Worm (Caenorhabditis elegans) whole organism, L2 larva: ENCODE data around the gene fipp-1.
"Not testable (repeated sequence)": the region's sequence is repeated elsewhere in the genome, so short reads cannot be mapped to it uniquely, and the experiment has no call there.

Experiments used
- C34F6.9 ChIP-seq: fragments of 150-350 bp; optimal IDR thresholded peaks from 2 replicates; lab custom pipeline; 2014; ENCODE audit warnings: missing biosample characterization, missing genetic modification characterization
- Y55F3AM.14 ChIP-seq: fragments of 200-800 bp; sonication (Bioruptor generic); optimal IDR thresholded peaks from 2 replicates; lab custom pipeline; 2018; ENCODE audit warnings: mild to moderate bottlenecking, missing genetic modification characterization, missing compliant biosample characterization
- ZK546.5 ChIP-seq: sonication (generic microtip); optimal IDR thresholded peaks from 2 replicates; lab custom pipeline; 2017; ENCODE audit warnings: missing biosample characterization, missing genetic modification characterization
- ama-1 ChIP-seq: fragments of 150-350 bp; optimal IDR thresholded peaks from 2 replicates; lab custom pipeline; 2018; ENCODE audit warnings: inconsistent platforms
- ceh-82 ChIP-seq: fragments of 150-350 bp; optimal IDR thresholded peaks from 2 replicates; lab custom pipeline; 2014; ENCODE audit warnings: missing biosample characterization, missing genetic modification characterization
- crh-2 ChIP-seq: sonication (generic microtip); optimal IDR thresholded peaks from 2 replicates; lab custom pipeline; 2017; ENCODE audit warnings: missing biosample characterization, missing genetic modification characterization
- dmd-4 ChIP-seq: sonication (generic microtip); optimal IDR thresholded peaks from 2 replicates; lab custom pipeline; 2017; ENCODE audit warnings: missing biosample characterization, missing genetic modification characterization
- egl-27 ChIP-seq: sonication (generic microtip); optimal IDR thresholded peaks from 3 replicates; lab custom pipeline; 2017; ENCODE audit warnings: missing biosample characterization, missing genetic modification reagents, missing genetic modification characterization
- elt-1 ChIP-seq: fragments of 150-350 bp; optimal IDR thresholded peaks from 2 replicates; lab custom pipeline; 2014; ENCODE audit warnings: missing biosample characterization, missing genetic modification characterization
- fos-1 ChIP-seq: fragments of 150-350 bp; optimal IDR thresholded peaks from 2 replicates; lab custom pipeline; 2014; ENCODE audit warnings: missing biosample characterization, missing genetic modification characterization
- gmeb-1 ChIP-seq: fragments of 150-350 bp; optimal IDR thresholded peaks from 2 replicates; lab custom pipeline; 2014; ENCODE audit warnings: missing biosample characterization, missing genetic modification characterization
- lin-11 ChIP-seq: fragments of 150-350 bp; sonication (generic microtip); optimal IDR thresholded peaks from 2 replicates; lab custom pipeline; 2014; ENCODE audit warnings: missing biosample characterization, missing genetic modification characterization, inconsistent platforms, mixed read lengths
- lin-39 ChIP-seq: fragments of 150-350 bp; optimal IDR thresholded peaks from 2 replicates; lab custom pipeline; 2014; ENCODE audit warnings: missing biosample characterization, missing genetic modification reagents, missing genetic modification characterization
- lsy-2 ChIP-seq, 2 experiments: fragments of 150-350 bp in 1 of 2; sonication (generic microtip) in 1 of 2; optimal IDR thresholded peaks; 2 replicates each; lab custom pipeline; 2014 to 2017; ENCODE audit warnings: missing biosample characterization in 2 of 2, missing genetic modification characterization in 2 of 2
- mab-5 ChIP-seq: fragments of 150-350 bp; optimal IDR thresholded peaks from 2 replicates; lab custom pipeline; 2014; ENCODE audit warnings: missing biosample characterization, missing genetic modification characterization
- mbf-1 ChIP-seq: sonication (generic microtip); optimal IDR thresholded peaks from 2 replicates; lab custom pipeline; 2017; ENCODE audit warnings: missing biosample characterization, missing genetic modification characterization
- mdl-1 ChIP-seq, 2 experiments: fragments of 150-350 bp in 1 of 2; sonication (generic microtip) in 1 of 2; optimal IDR thresholded peaks; 2 replicates each; lab custom pipeline; 2017; ENCODE audit warnings: missing biosample characterization in 2 of 2, missing genetic modification characterization in 2 of 2
- nhr-10 ChIP-seq: sonication (generic microtip); optimal IDR thresholded peaks from 2 replicates; lab custom pipeline; 2017; ENCODE audit warnings: missing biosample characterization, missing genetic modification characterization
- nhr-12 ChIP-seq: fragments of 150-350 bp; optimal IDR thresholded peaks from 2 replicates; lab custom pipeline; 2014; ENCODE audit warnings: missing biosample characterization, missing genetic modification characterization
- nhr-129 ChIP-seq: fragments of 150-350 bp; optimal IDR thresholded peaks from 2 replicates; lab custom pipeline; 2014; ENCODE audit warnings: missing biosample characterization, missing genetic modification characterization
- nhr-237 ChIP-seq: fragments of 150-350 bp; optimal IDR thresholded peaks from 2 replicates; lab custom pipeline; 2014; ENCODE audit warnings: missing biosample characterization, missing genetic modification characterization
- nhr-25 ChIP-seq: fragments of 150-350 bp; sonication (generic microtip); optimal IDR thresholded peaks from 3 replicates; lab custom pipeline; 2014; ENCODE audit warnings: missing biosample characterization, missing genetic modification characterization
- nhr-6 ChIP-seq: fragments of 150-350 bp; optimal IDR thresholded peaks from 2 replicates; lab custom pipeline; 2014; ENCODE audit warnings: missing biosample characterization, missing genetic modification characterization
- nhr-77 ChIP-seq: fragments of 150-350 bp; optimal IDR thresholded peaks from 2 replicates; lab custom pipeline; 2014; ENCODE audit warnings: missing biosample characterization, missing genetic modification characterization
- sem-4 ChIP-seq: fragments of 150-350 bp; optimal IDR thresholded peaks from 2 replicates; lab custom pipeline; 2014; ENCODE audit warnings: missing biosample characterization, missing genetic modification reagents, missing genetic modification characterization
- skn-1 ChIP-seq: sonication (generic microtip); optimal IDR thresholded peaks from 2 replicates; lab custom pipeline; 2017; ENCODE audit warnings: missing biosample characterization, missing genetic modification characterization
- snpc-4 ChIP-seq: fragments of 150-350 bp; optimal IDR thresholded peaks from 2 replicates; lab custom pipeline; 2014; ENCODE audit warnings: missing biosample characterization, missing genetic modification characterization
- unc-39 ChIP-seq: fragments of 150-350 bp; optimal IDR thresholded peaks from 2 replicates; lab custom pipeline; 2014; ENCODE audit warnings: missing biosample characterization, missing genetic modification characterization
- unc-55 ChIP-seq: fragments of 150-350 bp; sonication (generic microtip); optimal IDR thresholded peaks from 3 replicates; lab custom pipeline; 2014; ENCODE audit warnings: missing biosample characterization, missing genetic modification reagents, missing genetic modification characterization
- unc-62 ChIP-seq: fragments of 150-350 bp; optimal IDR thresholded peaks from 2 replicates; lab custom pipeline; 2014; ENCODE audit warnings: missing biosample characterization, missing genetic modification reagents, missing genetic modification characterization
- zag-1 ChIP-seq: fragments of 150-350 bp; optimal IDR thresholded peaks from 2 replicates; lab custom pipeline; 2014; ENCODE audit warnings: missing biosample characterization, missing genetic modification characterization
- ztf-1 ChIP-seq: fragments of 200-800 bp; sonication (Bioruptor generic); conservative IDR thresholded peaks from 2 replicates; pipeline ENCODE4 v1.3.6; 2022; ENCODE audit warnings: missing genetic modification characterization, missing compliant biosample characterization

fipp-1 gene

DNA sequence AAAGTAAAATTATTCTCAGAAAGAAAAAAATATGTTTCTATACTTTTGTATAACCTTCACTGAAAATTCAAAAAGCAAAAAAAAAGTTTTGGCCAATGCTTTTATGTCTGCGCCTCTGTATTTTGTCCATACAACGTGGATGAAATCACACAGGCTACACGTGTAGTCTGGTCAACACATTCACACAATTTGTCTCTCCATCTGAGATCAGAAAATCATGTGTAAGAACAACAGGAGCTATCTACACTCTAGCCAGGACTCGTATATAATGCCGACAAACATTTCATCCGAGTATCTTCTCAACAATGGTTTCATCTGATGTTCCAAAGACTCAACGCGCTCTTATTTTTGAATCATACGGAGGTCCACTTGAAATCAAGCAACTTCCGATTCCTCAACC lies 44.8 kb upstream of the fipp-1 start, which contains the start of gene D2063.1:
TSS of gene D2063.1 (plus strand) at position 281 of the 400 bp plus-strand sequence.
- TF ChIP-seq nhr-77 = no peak
- TF ChIP-seq nhr-129 (tag; lab: Kevin White, UChicago) = peak; percentile 3

ce11 chrV:4330820-4331219 lies 40.8 kb upstream of the fipp-1 start:
- TF ChIP-seq zag-1 (tag; lab: Kevin White, UChicago) (no peak), ZK546.5 (no peak), dmd-4 (tag; lab: Kevin White, UChicago) (no peak), elt-1 (tag; lab: Kevin White, UChicago) (no peak)

- no peak for TF ChIP-seq crh-2 (tag; lab: Kevin White, UChicago)
- no peak for TF ChIP-seq nhr-129 (tag; lab: Kevin White, UChicago)
- TF ChIP-seq lin-39 = no peak
- no peak for TF ChIP-seq skn-1 (tag; lab: Kevin White, UChicago)
- no peak for TF ChIP-seq nhr-25
- TF ChIP-seq dmd-4 (tag; lab: Kevin White, UChicago) = no peak
- TF ChIP-seq mdl-1 (tag; optimal IDR thresholded peaks at IDR 0.05; lab: Kevin White, UChicago) = no peak
- TF ChIP-seq nhr-237 (tag; lab: Kevin White, UChicago) = no peak
- TF ChIP-seq ceh-82 (tag; lab: Kevin White, UChicago) = no peak
- TF ChIP-seq unc-62 (GFP tag; lab: Kevin White, UChicago) = no peak
- TF ChIP-seq ama-1 (lab: Kevin White, UChicago) = no peak
- no peak for TF ChIP-seq egl-27 (tag; lab: Kevin White, UChicago)
- no peak for TF ChIP-seq lin-11 (tag; lab: Kevin White, UChicago)
- TF ChIP-seq gmeb-1 (tag; lab: Kevin White, UChicago) = no peak
- TF ChIP-seq fos-1 (tag; lab: Kevin White, UChicago) = no peak
- TF ChIP-seq snpc-4 (tag; lab: Kevin White, UChicago) = no peak
- TF ChIP-seq nhr-77 = no peak
- TF ChIP-seq unc-39 (tag; lab: Kevin White, UChicago) = no peak
Measured at ce11 chrV:4332450-4332849, 39.2 kb upstream of the fipp-1 start, which contains the start of gene oac-12. Gene oac-12 (minus strand): TSS chrV:4332550.

- not testable (repeated sequence) for TF ChIP-seq snpc-4 (tag; lab: Kevin White, UChicago); ztf-1; sem-4 (tag; lab: Kevin White, UChicago)
- TF ChIP-seq, all 48 proteins: peak for 0; not testable (repeated sequence) for 48
Measured at ce11 chrV:4336462-4336861, 35.1 kb upstream of the fipp-1 start, which contains the start of gene irld-1. Gene irld-1 (plus strand): TSS chrV:4336762.

- no peak for TF ChIP-seq Y55F3AM.14
- TF ChIP-seq ceh-82 (tag; lab: Kevin White, UChicago) = no peak
- TF ChIP-seq unc-55 (GFP tag; lab: Kevin White, UChicago) = peak; percentile 15
- no peak for TF ChIP-seq snpc-4 (tag; lab: Kevin White, UChicago)
- TF ChIP-seq gmeb-1 (tag; lab: Kevin White, UChicago) = peak; percentile 71
- no peak for TF ChIP-seq nhr-6
- no peak for TF ChIP-seq elt-1 (tag; lab: Kevin White, UChicago)
- TF ChIP-seq mab-5 (tag; lab: Kevin White, UChicago) = no peak
Measured at ce11 chrV:4339479-4339878, 32.1 kb upstream of the fipp-1 start.

- no peak for TF ChIP-seq lsy-2 (tag; optimal IDR thresholded peaks at IDR 0.05; lab: Kevin White, UChicago)
- TF ChIP-seq unc-55 (GFP tag; lab: Kevin White, UChicago) = no peak
- no peak for TF ChIP-seq ceh-82 (tag; lab: Kevin White, UChicago)
- no peak for TF ChIP-seq crh-2 (tag; lab: Kevin White, UChicago)
- no peak for TF ChIP-seq mbf-1 (tag; lab: Kevin White, UChicago)
- TF ChIP-seq nhr-77 = no peak
- no peak for TF ChIP-seq C34F6.9 (tag; lab: Kevin White, UChicago)
- TF ChIP-seq nhr-12 (tag; lab: Kevin White, UChicago) = no peak
- no peak for TF ChIP-seq nhr-10 (tag; lab: Kevin White, UChicago)
Measured at ce11 chrV:4341208-4341607, 30.4 kb upstream of the fipp-1 start, which contains the start of gene glrx-3. Gene glrx-3 (minus strand): TSS chrV:4341308.
